Fruit fly (Drosophila melanogaster): ENCODE measurements around the gene CG44227.

Gene CG44227

DNA sequence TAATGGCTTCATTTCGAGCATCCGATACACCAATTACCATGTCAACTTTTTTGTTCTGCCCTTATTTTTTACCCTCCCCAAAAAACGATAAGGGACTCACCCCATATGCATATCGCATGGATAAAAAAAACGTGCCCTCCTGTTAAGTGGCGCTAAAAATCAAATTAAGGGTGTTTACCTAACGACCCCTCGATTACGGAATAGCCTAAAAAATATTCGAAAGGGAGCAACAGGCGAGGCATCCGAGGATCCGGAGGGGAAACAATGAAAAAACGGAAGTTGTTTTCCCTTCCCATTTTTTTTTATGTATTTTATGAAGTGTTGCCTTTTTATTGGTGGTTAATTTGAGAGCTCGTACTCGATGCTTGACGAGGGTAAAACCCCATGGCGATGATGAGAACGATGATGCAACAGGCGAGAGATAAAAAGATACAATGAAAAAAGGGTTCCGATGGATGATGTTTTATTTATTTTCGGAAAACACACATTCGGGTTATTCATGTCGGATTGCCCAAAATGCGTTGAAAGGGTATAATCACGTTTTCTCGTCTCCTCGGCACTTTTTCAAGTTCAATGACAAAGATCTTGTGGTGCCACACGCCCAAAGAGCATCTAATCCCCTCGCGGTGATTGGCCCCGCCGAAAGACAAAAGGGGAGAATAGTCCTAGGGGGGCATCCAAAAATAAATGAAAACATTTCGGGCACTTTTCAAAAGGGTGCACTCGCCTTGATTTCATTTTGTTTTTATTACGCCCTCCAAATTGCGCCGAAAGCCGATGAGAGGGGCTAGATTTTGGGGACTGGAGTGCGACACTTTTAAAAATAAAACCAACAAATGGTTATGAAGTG lies at the start of gene CG44227:
Gene CG44227 (minus strand): TSS at position 849 of the 850 bp plus-strand sequence.
- TF ChIP-seq Mio (GFP tag; optimal IDR thresholded peaks at IDR 0.05) (no peak), GATAd (GFP tag; optimal IDR thresholded peaks at IDR 0.05) (no peak), Dfd (GFP tag; optimal IDR thresholded peaks at IDR 0.05) (no peak), Sp1 (GFP tag; optimal IDR thresholded peaks at IDR 0.05) (no peak), foxo (GFP tag; optimal IDR thresholded peaks at IDR 0.05) (no peak), br (GFP tag; optimal IDR thresholded peaks at IDR 0.05) (no peak), rgr (GFP tag; optimal IDR thresholded peaks at IDR 0.05) (no peak), lola (GFP tag; optimal IDR thresholded peaks at IDR 0.05) (no peak), psq (GFP tag; optimal IDR thresholded peaks at IDR 0.05) (no peak), Jra (GFP tag; optimal IDR thresholded peaks at IDR 0.05) (no peak), HLH106 (tag; optimal IDR thresholded peaks at IDR 0.05) (no peak), OdsH (GFP tag; optimal IDR thresholded peaks at IDR 0.05) (no peak), pan (optimal IDR thresholded peaks at IDR 0.05) (no peak)

DNA sequence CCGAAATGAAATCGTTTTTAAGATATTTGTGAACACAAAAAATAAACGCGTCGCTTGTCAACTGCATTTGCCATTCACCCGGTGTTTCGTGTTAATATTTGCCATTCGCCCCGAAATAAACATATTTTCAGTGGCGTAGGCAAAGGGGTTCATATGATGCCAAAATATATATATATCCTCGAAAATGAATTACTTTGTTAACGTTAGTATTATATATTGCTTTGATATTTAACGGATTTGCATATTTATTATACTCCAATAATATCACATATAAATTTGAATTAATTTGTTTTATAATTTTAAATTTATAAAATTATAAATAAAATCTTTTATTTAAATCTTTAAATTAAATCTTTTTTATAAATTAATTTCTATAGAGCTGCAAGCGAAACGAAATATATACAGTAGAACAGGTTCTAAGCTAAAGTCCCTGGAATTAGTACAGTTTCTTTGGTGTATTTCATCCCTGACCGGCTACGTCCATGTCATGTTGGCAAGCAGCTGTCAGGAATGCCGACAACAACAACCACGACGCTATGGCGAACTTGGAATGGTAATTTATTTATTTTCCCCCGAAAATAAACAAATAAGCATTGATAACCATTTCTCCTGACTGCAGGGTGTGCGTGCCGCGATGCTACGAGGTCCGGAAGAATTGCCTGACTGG lies 46.8 kb upstream of the CG44227 start, which contains the start of the genes M1BP and CG8202:
Gene M1BP (minus strand): TSS at position 102 of the 667 bp plus-strand sequence.
Gene CG8202 (plus strand): TSS at position 495 of the 667 bp plus-strand sequence.
- peak; percentile 44 for TF ChIP-seq Jra (GFP tag; optimal IDR thresholded peaks at IDR 0.05)
- TF ChIP-seq CG9705 (GFP tag; optimal IDR thresholded peaks at IDR 0.05), result peak; percentile 78
- TF ChIP-seq Vsx2 (GFP tag; optimal IDR thresholded peaks at IDR 0.05; ENCODE audit: partially characterized antibody), result no peak
- no peak for TF ChIP-seq CrebA (GFP tag; optimal IDR thresholded peaks at IDR 0.05; ENCODE audit: borderline replicate concordance)
- peak; percentile 63 for TF ChIP-seq woc (GFP tag; optimal IDR thresholded peaks at IDR 0.05)
- TF ChIP-seq Sp1 (GFP tag; optimal IDR thresholded peaks at IDR 0.05), result peak; percentile 92
- peak; percentile 87 for TF ChIP-seq dmrt93B (GFP tag; optimal IDR thresholded peaks at IDR 0.05)
- TF ChIP-seq h (GFP tag; optimal IDR thresholded peaks at IDR 0.05), result peak; percentile 74
- no peak for TF ChIP-seq Dfd (GFP tag; optimal IDR thresholded peaks at IDR 0.05)
- no peak for TF ChIP-seq lola (GFP tag; optimal IDR thresholded peaks at IDR 0.05)
- TF ChIP-seq N (GFP tag; optimal IDR thresholded peaks at IDR 0.05), result no peak
- no peak for TF ChIP-seq dl (GFP tag; optimal IDR thresholded peaks at IDR 0.05; ENCODE audit: insufficient read depth in 1 of 2, partially characterized antibody in 2 of 2)
- TF ChIP-seq Mio (GFP tag; optimal IDR thresholded peaks at IDR 0.05), result peak; percentile 44
- peak; percentile 70 for TF ChIP-seq Hnf4 (GFP tag; optimal IDR thresholded peaks at IDR 0.05)
- no peak for TF ChIP-seq GATAd (GFP tag; optimal IDR thresholded peaks at IDR 0.05)
- no peak for TF ChIP-seq tai (GFP tag; optimal IDR thresholded peaks at IDR 0.05)
- TF ChIP-seq sage (GFP tag; optimal IDR thresholded peaks at IDR 0.05), result peak; percentile 41
- peak; percentile 91 for TF ChIP-seq HLH106 (tag; optimal IDR thresholded peaks at IDR 0.05)
- TF ChIP-seq ey (GFP tag; optimal IDR thresholded peaks at IDR 0.05), result peak; percentile 59
- peak; percentile 42 for TF ChIP-seq Myc (optimal IDR thresholded peaks at IDR 0.05)
- no peak for TF ChIP-seq usp (GFP tag; optimal IDR thresholded peaks at IDR 0.05)
- peak; percentile 44 for TF ChIP-seq sv (GFP tag; optimal IDR thresholded peaks at IDR 0.05)
- peak; percentile 86 for TF ChIP-seq rgr (GFP tag; optimal IDR thresholded peaks at IDR 0.05)
- TF ChIP-seq pan (optimal IDR thresholded peaks at IDR 0.05), result no peak
- TF ChIP-seq br (GFP tag; optimal IDR thresholded peaks at IDR 0.05), result peak; percentile 64
- no peak for TF ChIP-seq Abd-B (GFP tag; optimal IDR thresholded peaks at IDR 0.05)
- TF ChIP-seq Dif (GFP tag; optimal IDR thresholded peaks at IDR 0.05; ENCODE audit: partially characterized antibody), result no peak
- peak; percentile 58 for TF ChIP-seq Hr83 (GFP tag; optimal IDR thresholded peaks at IDR 0.05; ENCODE audit: poor library complexity, severe bottlenecking)
- TF ChIP-seq Rel (GFP tag; optimal IDR thresholded peaks at IDR 0.05), result no peak
- TF ChIP-seq Rel (tag; optimal IDR thresholded peaks at IDR 0.05), result peak; percentile 65
- TF ChIP-seq OdsH (GFP tag; optimal IDR thresholded peaks at IDR 0.05), result peak; percentile 83
- no peak for TF ChIP-seq CG32264 (GFP tag; optimal IDR thresholded peaks at IDR 0.05)
- TF ChIP-seq Hr78 (GFP tag; optimal IDR thresholded peaks at IDR 0.05), result no peak
- peak; percentile 88 for TF ChIP-seq psq (GFP tag; optimal IDR thresholded peaks at IDR 0.05)
- peak; percentile 32 for TF ChIP-seq jim (GFP tag; optimal IDR thresholded peaks at IDR 0.05)
- TF ChIP-seq foxo (GFP tag; optimal IDR thresholded peaks at IDR 0.05), result peak in 1 of 2 experiments; percentile 89
- TF ChIP-seq dsf (GFP tag; optimal IDR thresholded peaks at IDR 0.05; ENCODE audit: borderline replicate concordance), result peak; percentile 35
- TF ChIP-seq brk (GFP tag; optimal IDR thresholded peaks at IDR 0.05), result no peak
- peak; percentile 75 for TF ChIP-seq fru (GFP tag; optimal IDR thresholded peaks at IDR 0.05)
